Worm (Caenorhabditis elegans) whole organism, mixed stage, embryonic: ENCODE data around the gene F11E6.11.

Source experiments
- ces-1 ChIP-seq: fragments of 150-350 bp; optimal IDR thresholded peaks from 2 replicates; lab custom pipeline; 2014; ENCODE audit warnings: missing biosample characterization, missing genetic modification reagents, missing genetic modification characterization
- nhr-237 ChIP-seq: fragments of 150-350 bp; optimal IDR thresholded peaks from 2 replicates; lab custom pipeline; 2014; ENCODE audit warnings: missing biosample characterization, missing genetic modification characterization

ce11 chrIV:17399455-17399854 is 43.2 kb upstream of the F11E6.11 start, which contains the start of gene T02D1.4:
- TF ChIP-seq nhr-237 (tag; lab: Kevin White, UChicago) (no peak), ces-1 (no peak)
